Worm (Caenorhabditis elegans) whole organism, midembryonic: ENCODE measurements around the gene irld-34.

Experiments
- T22C8.4 ChIP-seq: fragments of 200-800 bp; sonication (Bioruptor generic); IDR thresholded peaks from 2 replicates; pipeline ENCODE4 v1.3.6; 2022; ENCODE audit warnings: missing genetic modification characterization, missing compliant biosample characterization
- cog-1 ChIP-seq: sonication (generic microtip); optimal IDR thresholded peaks from 2 replicates; lab custom pipeline; 2016; ENCODE audit warnings: missing genetic modification characterization, missing compliant biosample characterization
- flt-1 ChIP-seq: fragments of 200-800 bp; sonication (Bioruptor generic); IDR thresholded peaks from 2 replicates; pipeline ENCODE4 v1.3.6; 2022; ENCODE audit warnings: missing genetic modification characterization, missing compliant biosample characterization
- klf-2 ChIP-seq: fragments of 200-800 bp; sonication (Bioruptor generic); conservative IDR thresholded peaks from 2 replicates; pipeline ENCODE4 v1.3.6; 2022; ENCODE audit warnings: missing genetic modification reagents, missing genetic modification characterization, missing compliant biosample characterization
- med-1 ChIP-seq: sonication (generic microtip); optimal IDR thresholded peaks from 2 replicates; lab custom pipeline; 2017; ENCODE audit warnings: missing genetic modification characterization, mild to moderate bottlenecking, missing compliant biosample characterization, antibody characterized with exemption, missing genetic modification reagents; ENCODE audit not compliant: insufficient read depth
- ref-1 ChIP-seq: fragments of 200-800 bp; sonication (Bioruptor generic); conservative IDR thresholded peaks from 2 replicates; pipeline ENCODE4 v1.3.6; 2022; ENCODE audit warnings: missing genetic modification reagents, missing genetic modification characterization, missing compliant biosample characterization
- tab-1 ChIP-seq: fragments of 200-800 bp; sonication (Bioruptor generic); IDR thresholded peaks from 2 replicates; pipeline ENCODE4 v1.3.6; 2022; ENCODE audit warnings: missing genetic modification characterization, missing compliant biosample characterization
- ztf-23 ChIP-seq: fragments of 200-800 bp; sonication (Bioruptor generic); IDR thresholded peaks from 2 replicates; pipeline ENCODE4 v1.3.6; 2022; ENCODE audit warnings: missing genetic modification reagents, missing genetic modification characterization, missing compliant biosample characterization
- ztf-29 ChIP-seq: fragments of 200-800 bp; sonication (Bioruptor generic); IDR thresholded peaks from 2 replicates; pipeline ENCODE4 v1.3.6; 2022; ENCODE audit warnings: missing genetic modification reagents, missing genetic modification characterization, missing compliant biosample characterization

The irld-34 gene

DNA sequence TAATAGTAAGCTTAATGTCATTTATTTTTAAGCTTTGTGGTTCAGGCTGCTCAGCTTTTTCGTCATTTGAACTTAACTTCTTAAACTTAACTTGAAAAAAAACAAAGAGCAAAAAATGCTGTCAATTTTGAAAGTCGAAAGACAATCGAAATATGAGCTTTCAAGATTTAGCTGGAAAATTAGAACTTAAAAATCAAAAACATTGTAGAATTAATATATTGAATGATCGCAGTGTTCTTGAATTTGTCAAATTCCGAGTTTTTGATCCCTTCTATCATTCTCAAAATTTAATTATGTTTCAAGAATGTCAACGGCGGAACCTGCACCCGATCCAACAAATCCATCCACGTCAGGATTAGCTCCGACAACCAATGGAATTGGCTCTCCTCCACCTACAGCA is 26.4 kb downstream of the irld-34 start, which contains the start of gene tax-4:
tax-4 (plus strand) TSS at position 301 of the 400 bp plus-strand sequence.
- TF ChIP-seq ztf-23 (GFP tag; lab: Robert Waterston, UW) (no peak), T22C8.4 (no peak), klf-2 (no peak), flt-1 (GFP tag; lab: Robert Waterston, UW) (no peak), ref-1 (no peak), cog-1 (tag; lab: Kevin White, UChicago) (no peak)

ce11 chrIII:9185722-9186121 is 30.9 kb downstream of the irld-34 start, which contains the start of gene ZC84.7:
TSS of gene ZC84.7 (plus strand) at chrIII:9186022.
- no peak for TF ChIP-seq ztf-29
- TF ChIP-seq cog-1 (tag; lab: Kevin White, UChicago) = no peak
- TF ChIP-seq klf-2 = no peak
- no peak for TF ChIP-seq ztf-23 (GFP tag; lab: Robert Waterston, UW)
- TF ChIP-seq med-1 = no peak
- no peak for TF ChIP-seq tab-1
- TF ChIP-seq T22C8.4 = no peak
- TF ChIP-seq ref-1 = no peak
- no peak for TF ChIP-seq flt-1 (GFP tag; lab: Robert Waterston, UW)

DNA sequence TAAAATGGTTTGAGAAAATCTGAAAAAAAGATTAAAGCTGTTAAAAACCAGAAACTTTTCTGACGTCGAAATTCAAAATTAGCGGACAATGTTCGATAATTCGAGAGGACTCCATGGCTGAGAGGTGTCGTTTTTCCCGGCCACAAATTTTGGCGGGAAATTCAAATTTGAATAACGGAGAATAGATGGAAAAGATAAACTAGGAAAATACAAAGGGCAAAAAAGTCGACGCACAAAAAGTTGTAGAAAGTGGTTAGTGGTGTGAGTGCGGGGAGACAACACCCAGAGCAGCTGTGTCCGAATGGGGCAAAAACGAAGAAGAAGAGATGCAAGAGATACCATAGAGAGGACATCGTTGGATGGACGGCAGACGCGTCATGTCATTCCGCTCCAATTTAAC is 36.2 kb downstream of the irld-34 start, which contains the start of gene cls-3:
cls-3 (minus strand) TSS at position 19 of the 400 bp plus-strand sequence.
- no peak for TF ChIP-seq med-1
- TF ChIP-seq tab-1 = no peak
- no peak for TF ChIP-seq klf-2
- no peak for TF ChIP-seq ztf-23 (GFP tag; lab: Robert Waterston, UW)
- TF ChIP-seq cog-1 (tag; lab: Kevin White, UChicago) = no peak
- TF ChIP-seq ref-1 = no peak
- TF ChIP-seq flt-1 (GFP tag; lab: Robert Waterston, UW) = no peak
- TF ChIP-seq T22C8.4 = no peak
- TF ChIP-seq ztf-29 = no peak

- TF ChIP-seq med-1 (no peak), ztf-23 (GFP tag; lab: Robert Waterston, UW) (no peak), T22C8.4 (no peak), ztf-29 (no peak), cog-1 (tag; lab: Kevin White, UChicago) (no peak), flt-1 (GFP tag; lab: Robert Waterston, UW) (no peak), ref-1 (no peak), tab-1 (no peak), klf-2 (no peak)
Observed at ce11 chrIII:9199605-9200004, 44.7 kb downstream of the irld-34 start, which contains the start of gene ZC84.6. TSS of gene ZC84.6 (minus strand) at chrIII:9199705.

DNA sequence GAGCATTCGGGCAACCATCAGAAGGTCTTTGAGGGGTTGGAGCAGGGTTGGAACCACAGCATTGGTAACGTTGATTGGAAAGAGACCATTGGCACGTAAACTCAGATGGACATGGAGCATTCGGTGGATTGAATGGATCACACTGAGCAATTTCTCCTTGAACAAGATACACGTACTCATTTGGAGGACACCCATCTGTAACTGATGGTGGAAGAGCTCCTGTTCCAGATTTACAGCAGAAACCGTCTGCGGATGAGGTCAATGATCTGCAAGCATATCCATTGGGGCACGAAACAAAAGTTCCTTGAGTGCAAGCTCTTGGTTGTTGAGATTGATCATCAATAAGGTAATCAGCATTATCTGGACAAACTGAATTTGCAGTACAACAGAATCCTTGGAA is 47.1 kb downstream of the irld-34 start:
- no peak for TF ChIP-seq flt-1 (GFP tag; lab: Robert Waterston, UW)
- no peak for TF ChIP-seq T22C8.4
- TF ChIP-seq ref-1 = no peak
- TF ChIP-seq med-1 = no peak
- no peak for TF ChIP-seq klf-2
- no peak for TF ChIP-seq cog-1 (tag; lab: Kevin White, UChicago)
- no peak for TF ChIP-seq tab-1
- no peak for TF ChIP-seq ztf-23 (GFP tag; lab: Robert Waterston, UW)
- TF ChIP-seq ztf-29 = no peak

ce11 chrIII:9206185-9206584 is 51.3 kb downstream of the irld-34 start, which contains the start of gene ZC84.1:
TSS of gene ZC84.1 (minus strand) at chrIII:9206285.
- TF ChIP-seq ztf-29 = no peak
- TF ChIP-seq tab-1 = no peak
- TF ChIP-seq cog-1 (tag; lab: Kevin White, UChicago) = no peak
- no peak for TF ChIP-seq med-1
- TF ChIP-seq flt-1 (GFP tag; lab: Robert Waterston, UW) = no peak
- TF ChIP-seq T22C8.4 = no peak
- TF ChIP-seq ref-1 = no peak
- no peak for TF ChIP-seq klf-2
- TF ChIP-seq ztf-23 (GFP tag; lab: Robert Waterston, UW) = no peak
